Worm (Caenorhabditis elegans) whole organism, L4 larva: Measurements from ENCODE around the gene psme-3.
A peak's percentile ranks its signal among the peaks of the same experiment; 100 is the strongest.

ENCODE experiments used
- D1046.2 ChIP-seq: fragments of 200-800 bp; sonication (Bioruptor generic); IDR thresholded peaks from 2 replicates; pipeline ENCODE4 v1.3.6; 2022; ENCODE audit warnings: missing genetic modification characterization, missing compliant biosample characterization
- F44E2.7 ChIP-seq: fragments of 200-800 bp; sonication (Bioruptor generic); IDR thresholded peaks from 2 replicates; pipeline ENCODE4 v2.1.2; 2022; ENCODE audit warnings: missing genetic modification characterization, missing compliant biosample characterization
- F49E8.2 ChIP-seq: sonication (generic microtip); optimal IDR thresholded peaks from 2 replicates; lab custom pipeline; 2016; ENCODE audit warnings: missing compliant biosample characterization, mild to moderate bottlenecking, missing genetic modification characterization, borderline replicate concordance
- R02D3.7 ChIP-seq: fragments of 150-350 bp; sonication (generic microtip); optimal IDR thresholded peaks from 3 replicates; lab custom pipeline; 2014; ENCODE audit warnings: missing biosample characterization, missing genetic modification characterization
- Y105C5A.15 ChIP-seq: fragments of 200-800 bp; sonication (Bioruptor generic); IDR thresholded peaks from 2 replicates; pipeline ENCODE4 v1.3.6; 2022; ENCODE audit warnings: missing genetic modification characterization, missing compliant biosample characterization
- Y48G9A.11 ChIP-seq: fragments of 200-800 bp; sonication (Bioruptor generic); IDR thresholded peaks from 2 replicates; pipeline ENCODE4 v1.3.6; 2022; ENCODE audit warnings: missing genetic modification reagents, missing genetic modification characterization, missing compliant biosample characterization
- Y75B8A.6 ChIP-seq: fragments of 200-800 bp; sonication (Bioruptor generic); IDR thresholded peaks from 2 replicates; pipeline ENCODE4 v1.3.6; 2022; ENCODE audit warnings: missing genetic modification reagents, missing genetic modification characterization, missing compliant biosample characterization
- ZK337.2 ChIP-seq: fragments of 200-800 bp; sonication (Bioruptor generic); IDR thresholded peaks from 2 replicates; pipeline ENCODE4 v1.3.6; 2022; ENCODE audit warnings: missing genetic modification reagents, missing genetic modification characterization, missing compliant biosample characterization
- ZK546.5 ChIP-seq, 2 experiments: sonication (generic microtip); optimal IDR thresholded peaks; 2 replicates each; lab custom pipeline; 2017; ENCODE audit warnings: missing biosample characterization in 2 of 2, missing genetic modification characterization in 2 of 2
- aly-2 ChIP-seq: sonication (generic microtip); optimal IDR thresholded peaks from 2 replicates; lab custom pipeline; 2018; ENCODE audit warnings: missing biosample characterization, missing genetic modification characterization
- ama-1 ChIP-seq: fragments of 150-350 bp; optimal IDR thresholded peaks from 2 replicates; lab custom pipeline; 2014; ENCODE audit warnings: inconsistent platforms, mixed read lengths
- ceh-20 ChIP-seq: fragments of 200-800 bp; sonication (Bioruptor generic); IDR thresholded peaks from 2 replicates; pipeline ENCODE4 v1.3.6; 2022; ENCODE audit warnings: missing genetic modification reagents, missing genetic modification characterization, missing compliant biosample characterization
- ceh-28 ChIP-seq: fragments of 150-350 bp; optimal IDR thresholded peaks from 2 replicates; lab custom pipeline; 2014; ENCODE audit warnings: missing biosample characterization, missing genetic modification reagents, missing genetic modification characterization
- ceh-44 ChIP-seq: fragments of 200-800 bp; sonication (Bioruptor generic); IDR thresholded peaks from 2 replicates; pipeline ENCODE4 v1.3.6; 2022; ENCODE audit warnings: missing genetic modification reagents, missing genetic modification characterization, missing compliant biosample characterization
- cey-2 ChIP-seq: sonication (generic microtip); optimal IDR thresholded peaks from 3 replicates; lab custom pipeline; 2017; ENCODE audit warnings: missing genetic modification characterization, mild to moderate bottlenecking, missing compliant biosample characterization, antibody characterized with exemption, borderline replicate concordance; ENCODE audit not compliant: insufficient read depth
- ctbp-1 ChIP-seq: fragments of 200-800 bp; sonication (Bioruptor generic); IDR thresholded peaks from 2 replicates; pipeline ENCODE4 v1.3.6; 2022; ENCODE audit warnings: missing genetic modification reagents, missing genetic modification characterization, missing compliant biosample characterization
- daf-12 ChIP-seq: fragments of 150-350 bp; optimal IDR thresholded peaks from 2 replicates; lab custom pipeline; 2014; ENCODE audit warnings: missing biosample characterization, missing genetic modification reagents, missing genetic modification characterization
- daf-19 ChIP-seq: fragments of 200-800 bp; sonication (Bioruptor generic); conservative IDR thresholded peaks from 2 replicates; pipeline ENCODE4 v1.3.6; 2022; ENCODE audit warnings: missing genetic modification characterization, missing compliant biosample characterization
- dmd-8 ChIP-seq: fragments of 200-800 bp; sonication (Bioruptor generic); IDR thresholded peaks from 2 replicates; pipeline ENCODE4 v1.3.6; 2022; ENCODE audit warnings: missing genetic modification characterization, missing compliant biosample characterization
- dpl-1 ChIP-seq: fragments of 150-350 bp; optimal IDR thresholded peaks from 2 replicates; lab custom pipeline; 2014; ENCODE audit warnings: missing biosample characterization, missing genetic modification reagents, missing genetic modification characterization
- egl-43 ChIP-seq: fragments of 200-800 bp; sonication (Bioruptor generic); IDR thresholded peaks from 2 replicates; pipeline ENCODE4 v1.3.6; 2022; ENCODE audit warnings: missing genetic modification reagents, missing genetic modification characterization, missing compliant biosample characterization
- gei-8 ChIP-seq: fragments of 200-800 bp; sonication (Bioruptor generic); optimal IDR thresholded peaks from 2 replicates; lab custom pipeline; 2018; ENCODE audit warnings: mild to moderate bottlenecking, missing genetic modification characterization, missing compliant biosample characterization
- hif-1 ChIP-seq, 2 experiments: sonication (generic microtip); optimal IDR thresholded peaks; 2 replicates each; lab custom pipeline; 2016 to 2017; ENCODE audit warnings: missing compliant biosample characterization in 2 of 2, missing genetic modification characterization in 2 of 2, missing genetic modification reagents in 2 of 2, missing genotype in 2 of 2, mild to moderate bottlenecking in 1 of 2
- hlh-11 ChIP-seq: fragments of 200-800 bp; sonication (Bioruptor generic); optimal IDR thresholded peaks from 2 replicates; lab custom pipeline; 2018; ENCODE audit warnings: mild to moderate bottlenecking, missing genetic modification characterization, missing compliant biosample characterization
- hmg-1.1 ChIP-seq: fragments of 200-800 bp; sonication (Bioruptor generic); IDR thresholded peaks from 2 replicates; pipeline ENCODE4 v1.3.6; 2022; ENCODE audit warnings: missing genetic modification reagents, missing genetic modification characterization, missing compliant biosample characterization
- lin-1 ChIP-seq: fragments of 200-800 bp; sonication (Bioruptor generic); IDR thresholded peaks from 2 replicates; pipeline ENCODE4 v1.3.6; 2022; ENCODE audit warnings: missing genetic modification reagents, missing genetic modification characterization, missing compliant biosample characterization
- lin-15B ChIP-seq: fragments of 150-350 bp; sonication (generic microtip); optimal IDR thresholded peaks from 3 replicates; lab custom pipeline; 2014; ENCODE audit warnings: missing biosample characterization, missing genetic modification characterization
- lin-29 ChIP-seq: fragments of 200-800 bp; sonication (Bioruptor generic); IDR thresholded peaks from 2 replicates; pipeline ENCODE4 v1.3.6; 2022; ENCODE audit warnings: missing genetic modification reagents, missing genetic modification characterization, missing compliant biosample characterization
- lir-3 ChIP-seq: sonication (generic microtip); optimal IDR thresholded peaks from 2 replicates; lab custom pipeline; 2016; ENCODE audit warnings: mild to moderate bottlenecking, missing genetic modification characterization, missing compliant biosample characterization
- lsy-2 ChIP-seq, 2 experiments: fragments of 150-350 bp in 1 of 2; sonication (generic microtip) in 1 of 2; optimal IDR thresholded peaks; 2 replicates each; lab custom pipeline; 2014 to 2017; ENCODE audit warnings: missing biosample characterization in 2 of 2, missing genetic modification characterization in 2 of 2
- madf-9 ChIP-seq: fragments of 200-800 bp; sonication (Bioruptor generic); conservative IDR thresholded peaks from 2 replicates; pipeline ENCODE4 v1.3.6; 2022; ENCODE audit warnings: missing genetic modification reagents, missing genetic modification characterization, missing compliant biosample characterization
- nhr-25 ChIP-seq: sonication (generic microtip); optimal IDR thresholded peaks from 2 replicates; lab custom pipeline; 2017; ENCODE audit warnings: missing genetic modification characterization, mild to moderate bottlenecking, missing compliant biosample characterization, antibody characterized with exemption, moderate library complexity, borderline replicate concordance; ENCODE audit not compliant: insufficient read depth
- nhr-42 ChIP-seq: fragments of 200-800 bp; sonication (Bioruptor generic); IDR thresholded peaks from 2 replicates; pipeline ENCODE4 v1.3.6; 2022; ENCODE audit warnings: missing genetic modification characterization, missing compliant biosample characterization
- nhr-48 ChIP-seq: sonication (generic microtip); optimal IDR thresholded peaks from 2 replicates; lab custom pipeline; 2016; ENCODE audit warnings: mild to moderate bottlenecking, missing genetic modification characterization, missing compliant biosample characterization
- nhr-76 ChIP-seq: fragments of 150-350 bp; optimal IDR thresholded peaks from 2 replicates; lab custom pipeline; 2014; ENCODE audit warnings: missing biosample characterization, missing genetic modification characterization
- nhr-77 ChIP-seq: fragments of 150-350 bp; optimal IDR thresholded peaks from 2 replicates; lab custom pipeline; 2014; ENCODE audit warnings: missing biosample characterization, missing genetic modification characterization
- pha-4 ChIP-seq, 2 experiments: fragments of 150-350 bp in 1 of 2; fragments of 200-800 bp in 1 of 2; sonication (Bioruptor generic) in 1 of 2; IDR thresholded peaks in 1 of 2; optimal IDR thresholded peaks in 1 of 2; 2 replicates each; pipeline versions ENCODE4 v1.3.6 to Lab custom; 2014 to 2022; ENCODE audit warnings: missing genetic modification characterization in 2 of 2, missing genetic modification reagents in 2 of 2, missing biosample characterization in 1 of 2, missing compliant biosample characterization in 1 of 2
- pqm-1 ChIP-seq: sonication (generic microtip); optimal IDR thresholded peaks from 2 replicates; lab custom pipeline; 2017; ENCODE audit warnings: missing biosample characterization, missing genetic modification characterization
- rbr-2 ChIP-seq: sonication (generic microtip); optimal IDR thresholded peaks from 2 replicates; lab custom pipeline; 2016; ENCODE audit warnings: missing genotype, missing genetic modification characterization, missing compliant biosample characterization
- sdz-12 ChIP-seq: fragments of 200-800 bp; sonication (Bioruptor generic); optimal IDR thresholded peaks from 2 replicates; lab custom pipeline; 2018; ENCODE audit warnings: mild to moderate bottlenecking, missing genetic modification characterization, missing compliant biosample characterization
- snpc-1.2 ChIP-seq: fragments of 200-800 bp; sonication (Bioruptor generic); IDR thresholded peaks from 2 replicates; pipeline ENCODE4 v1.3.6; 2022; ENCODE audit warnings: missing genetic modification reagents, missing genetic modification characterization, missing compliant biosample characterization
- snpc-4 ChIP-seq: fragments of 150-350 bp; optimal IDR thresholded peaks from 2 replicates; lab custom pipeline; 2014; ENCODE audit warnings: missing biosample characterization, missing genetic modification characterization
- spr-3 ChIP-seq: fragments of 200-800 bp; sonication (Bioruptor generic); optimal IDR thresholded peaks from 2 replicates; lab custom pipeline; 2018; ENCODE audit warnings: mild to moderate bottlenecking, missing genetic modification characterization, missing compliant biosample characterization
- tag-97 ChIP-seq: fragments of 200-800 bp; sonication (Bioruptor generic); IDR thresholded peaks from 2 replicates; pipeline ENCODE4 v1.3.6; 2022; ENCODE audit warnings: missing genetic modification characterization, missing compliant biosample characterization
- tra-1 ChIP-seq: fragments of 200-800 bp; sonication (Bioruptor generic); IDR thresholded peaks from 2 replicates; pipeline ENCODE4 v1.3.6; 2022; ENCODE audit warnings: missing genetic modification reagents, missing genetic modification characterization, missing compliant biosample characterization
- unc-62 ChIP-seq, 3 experiments: fragments of 150-350 bp in 1 of 3; sonication (generic microtip); optimal IDR thresholded peaks in 2 of 3; peaks in 1 of 3; 1 replicate in 1 of 3; 2 replicates in 2 of 3; lab custom pipeline; 2014 to 2017; ENCODE audit warnings: missing biosample characterization in 3 of 3, missing genetic modification characterization in 3 of 3, missing genetic modification reagents in 3 of 3, missing genotype in 1 of 3
- zip-11 ChIP-seq: fragments of 200-800 bp; sonication (Bioruptor generic); IDR thresholded peaks from 2 replicates; pipeline ENCODE4 v1.3.6; 2022; ENCODE audit warnings: missing genetic modification characterization, missing compliant biosample characterization
- zip-2 ChIP-seq: fragments of 150-350 bp; optimal IDR thresholded peaks from 2 replicates; lab custom pipeline; 2014; ENCODE audit warnings: missing biosample characterization, missing genetic modification characterization
- ztf-11 ChIP-seq: fragments of 150-350 bp; optimal IDR thresholded peaks from 2 replicates; lab custom pipeline; 2014; ENCODE audit warnings: missing biosample characterization, missing genetic modification characterization

psme-3 gene

ce11 chrIII:11554701-11555111 is 13.2 kb upstream of the psme-3 start (continued):
- TF ChIP-seq madf-9 (GFP tag; lab: Robert Waterston, UW) (no peak; the same call in 1 of the 2 replicates), nhr-25 (no peak), nhr-42 (no peak), lin-1 (GFP tag; lab: Robert Waterston, UW) (0 out of 2 replicates have a peak, but pooled peaks have one; percentile 38), pha-4 (GFP tag; IDR thresholded peaks at IDR 0.05; lab: Robert Waterston, UW) (peak; percentile 70; the same call in 1 of the 2 replicates), pha-4 (tag; optimal IDR thresholded peaks at IDR 0.05; lab: Kevin White, UChicago) (no peak), dpl-1 (GFP tag; lab: Kevin White, UChicago) (peak; percentile 14), tag-97 (GFP tag; lab: Robert Waterston, UW) (no peak), unc-62 (GFP tag; optimal IDR thresholded peaks at IDR 0.05 in 1 of 2; lab: Kevin White, UChicago) (peak in 1 of 2 experiments; percentile 34), unc-62 (tag; optimal IDR thresholded peaks at IDR 0.05; lab: Kevin White, UChicago) (no peak), ztf-11 (tag; lab: Kevin White, UChicago) (no peak), egl-43 (peak; percentile 81), daf-12 (tag; lab: Kevin White, UChicago) (no peak), hif-1 (tag; optimal IDR thresholded peaks at IDR 0.05; lab: Kevin White, UChicago) (no peak), dmd-8 (GFP tag; lab: Robert Waterston, UW) (peak; percentile 79; the same call in 1 of the 2 replicates), pqm-1 (no peak), lir-3 (tag; lab: Kevin White, UChicago) (no peak), ctbp-1 (GFP tag; lab: Robert Waterston, UW) (no peak), F49E8.2 (tag; lab: Kevin White, UChicago) (peak; percentile 26), sdz-12 (GFP tag; lab: Kevin White, UChicago) (no peak), D1046.2 (GFP tag; lab: Robert Waterston, UW) (no peak), lin-29 (GFP tag; lab: Robert Waterston, UW) (no peak), R02D3.7 (tag; lab: Kevin White, UChicago) (no peak), tra-1 (GFP tag; lab: Robert Waterston, UW) (0 out of 2 replicates have a peak, but pooled peaks have one; percentile 24), ceh-20 (GFP tag; lab: Robert Waterston, UW) (peak; percentile 53; the same call in 1 of the 2 replicates), gei-8 (no peak), Y105C5A.15 (GFP tag; lab: Robert Waterston, UW) (0 out of 2 replicates have a peak, but pooled peaks have one; percentile 30), F44E2.7 (GFP tag; lab: Robert Waterston, UW) (no peak), ZK546.5 (tag; optimal IDR thresholded peaks at IDR 0.05; lab: Kevin White, UChicago) (no peak), lin-15B (tag; lab: Kevin White, UChicago) (no peak), ama-1 (no peak), daf-19 (GFP tag; lab: Robert Waterston, UW) (no peak), nhr-77 (no peak), ceh-44 (0 out of 2 replicates have a peak, but pooled peaks have one; percentile 23), spr-3 (GFP tag; lab: Kevin White, UChicago) (no peak), ceh-28 (tag; lab: Kevin White, UChicago) (no peak), aly-2 (tag; lab: Kevin White, UChicago) (no peak), hlh-11 (tag; lab: Kevin White, UChicago) (no peak), lsy-2 (tag; optimal IDR thresholded peaks at IDR 0.05; lab: Kevin White, UChicago) (peak in 1 of 2 experiments; percentile 23), hmg-1.1 (peak; percentile 42; the same call in 1 of the 2 replicates), nhr-76 (tag; lab: Kevin White, UChicago) (no peak), snpc-1.2 (GFP tag; lab: Robert Waterston, UW) (peak; percentile 64), rbr-2 (tag; lab: Kevin White, UChicago) (no peak), Y75B8A.6 (GFP tag; lab: Robert Waterston, UW) (no peak), zip-11 (GFP tag; lab: Robert Waterston, UW) (no peak), nhr-48 (tag; lab: Kevin White, UChicago) (no peak), snpc-4 (tag; lab: Kevin White, UChicago) (no peak), Y48G9A.11 (GFP tag; lab: Robert Waterston, UW) (peak; percentile 46; the same call in 1 of the 2 replicates), zip-2 (tag; lab: Kevin White, UChicago) (no peak), cey-2 (tag; lab: Kevin White, UChicago) (no peak), ZK337.2 (GFP tag; lab: Robert Waterston, UW) (peak; percentile 65)
